Worm (Caenorhabditis elegans): ENCODE data around the gene K07C11.10.
A peak's percentile ranks its signal among the peaks of the same experiment; 100 is the strongest.

The K07C11.10 gene

DNA sequence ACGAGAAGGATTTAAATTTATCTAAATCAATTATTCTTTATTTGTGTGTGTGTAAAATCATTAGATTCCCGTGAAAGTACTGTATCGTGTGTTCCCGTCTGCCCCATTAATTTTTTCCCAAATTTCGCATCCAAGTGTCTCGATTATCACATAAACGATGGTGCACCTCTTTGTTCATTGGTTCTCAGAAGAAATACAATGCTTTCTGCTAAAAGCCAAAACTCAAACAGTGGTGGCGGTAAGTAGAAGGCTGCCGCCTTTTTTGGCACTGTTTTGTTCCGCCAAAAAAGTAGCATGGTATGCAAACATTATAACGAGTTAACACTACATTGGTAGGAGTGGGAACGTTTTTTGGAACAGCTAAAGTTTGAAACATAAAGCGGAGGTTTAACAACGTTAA lies 3.3 kb downstream of the K07C11.10 start:
- TF ChIP-seq gmeb-1 (tag; optimal IDR thresholded peaks at IDR 0.05), result no peak
- no peak for TF ChIP-seq nhr-25 (tag; optimal IDR thresholded peaks at IDR 0.05)
- TF ChIP-seq mab-5 (tag; optimal IDR thresholded peaks at IDR 0.05), result no peak
- TF ChIP-seq nhr-6 (tag; optimal IDR thresholded peaks at IDR 0.05), result no peak
- no peak for TF ChIP-seq aly-2 (tag; optimal IDR thresholded peaks at IDR 0.05)
- TF ChIP-seq lsy-2 (tag; optimal IDR thresholded peaks at IDR 0.05), result no peak
- TF ChIP-seq nhr-23 (tag; optimal IDR thresholded peaks at IDR 0.05), result no peak
- TF ChIP-seq fos-1 (tag; optimal IDR thresholded peaks at IDR 0.05), result no peak
- no peak for TF ChIP-seq blmp-1 (tag; optimal IDR thresholded peaks at IDR 0.05; ENCODE audit: insufficient read depth)
- TF ChIP-seq sma-9 (GFP tag; optimal IDR thresholded peaks at IDR 0.05), result no peak
- TF ChIP-seq sma-9 (tag; optimal IDR thresholded peaks at IDR 0.05), result no peak

DNA sequence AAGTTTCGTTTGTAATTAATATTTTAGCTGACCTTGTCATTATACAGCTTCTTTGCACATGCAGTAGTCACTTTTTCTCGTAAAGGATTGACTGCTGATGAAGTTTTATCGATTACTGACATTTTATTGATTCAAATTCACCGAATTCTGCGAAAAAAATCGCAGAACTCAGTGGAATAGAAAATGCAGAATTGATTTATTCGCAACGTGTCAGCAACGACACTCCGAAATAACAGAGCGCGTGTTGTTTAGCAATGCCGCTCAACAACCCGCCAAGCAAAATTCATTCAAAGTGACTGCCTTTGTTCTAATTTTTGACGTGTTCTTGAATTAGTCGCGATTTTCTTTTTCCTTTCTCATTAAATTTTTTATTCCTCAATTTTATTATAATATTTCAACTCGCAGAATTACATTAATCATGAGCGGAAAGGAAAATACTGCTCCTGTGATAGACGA lies 5.6 kb downstream of the K07C11.10 start, which contains the start of the genes cogc-6 and air-1:
Gene cogc-6 (minus strand): TSS at position 234 of the 456 bp plus-strand sequence.
Gene air-1 (plus strand): TSS at position 406 of the 456 bp plus-strand sequence.
- TF ChIP-seq nhr-25 (tag; optimal IDR thresholded peaks at IDR 0.05) (no peak), snpc-4 (tag; optimal IDR thresholded peaks at IDR 0.05) (peak; percentile 11), crh-2 (tag; optimal IDR thresholded peaks at IDR 0.05) (peak; percentile 88), nhr-23 (tag; optimal IDR thresholded peaks at IDR 0.05) (no peak), aly-2 (tag; optimal IDR thresholded peaks at IDR 0.05) (no peak), gmeb-1 (tag; optimal IDR thresholded peaks at IDR 0.05) (peak; percentile 53), unc-55 (GFP tag; optimal IDR thresholded peaks at IDR 0.05) (peak; percentile 34), ama-1 (optimal IDR thresholded peaks at IDR 0.05) (no peak), nhr-237 (tag; optimal IDR thresholded peaks at IDR 0.05) (no peak), C34F6.9 (tag; optimal IDR thresholded peaks at IDR 0.05) (peak; percentile 48), nhr-129 (tag; optimal IDR thresholded peaks at IDR 0.05) (peak; percentile 44), sma-9 (GFP tag; optimal IDR thresholded peaks at IDR 0.05) (no peak), sma-9 (tag; optimal IDR thresholded peaks at IDR 0.05) (no peak), lsy-2 (tag; optimal IDR thresholded peaks at IDR 0.05) (peak in 1 of 2 experiments; percentile 41)

DNA sequence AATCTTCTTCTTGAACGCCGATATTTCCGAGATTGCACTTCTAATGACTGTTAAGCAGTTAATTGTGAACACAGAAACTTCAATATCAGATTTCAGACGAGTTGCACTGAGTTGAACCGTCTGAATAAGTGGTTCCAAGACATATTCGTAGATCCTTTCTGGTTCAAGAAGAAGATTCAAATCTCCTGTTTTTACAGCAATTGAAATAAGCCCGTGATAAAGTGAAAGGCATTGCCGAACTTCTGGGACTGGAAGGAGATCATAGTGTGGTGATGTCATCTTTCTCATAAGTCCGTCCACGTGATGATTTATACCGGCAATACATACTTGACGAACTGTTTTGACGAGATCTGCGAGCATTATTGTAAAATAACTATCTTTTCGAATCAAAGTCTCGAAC lies 7.2 kb downstream of the K07C11.10 start:
- TF ChIP-seq sma-9 (GFP tag; optimal IDR thresholded peaks at IDR 0.05) (no peak), sma-9 (tag; optimal IDR thresholded peaks at IDR 0.05) (no peak), nhr-10 (tag; optimal IDR thresholded peaks at IDR 0.05) (no peak), alr-1 (tag; optimal IDR thresholded peaks at IDR 0.05) (no peak), dmd-4 (tag; optimal IDR thresholded peaks at IDR 0.05) (no peak), C34F6.9 (tag; optimal IDR thresholded peaks at IDR 0.05) (no peak), ztf-11 (tag; optimal IDR thresholded peaks at IDR 0.05) (no peak), blmp-1 (tag; optimal IDR thresholded peaks at IDR 0.05; ENCODE audit: insufficient read depth) (no peak), nhr-129 (tag; optimal IDR thresholded peaks at IDR 0.05) (no peak), fos-1 (tag; optimal IDR thresholded peaks at IDR 0.05) (no peak), sma-3 (GFP tag; optimal IDR thresholded peaks at IDR 0.05) (no peak), F13H6.1 (tag; optimal IDR thresholded peaks at IDR 0.05) (no peak), nhr-12 (tag; optimal IDR thresholded peaks at IDR 0.05) (no peak)

DNA sequence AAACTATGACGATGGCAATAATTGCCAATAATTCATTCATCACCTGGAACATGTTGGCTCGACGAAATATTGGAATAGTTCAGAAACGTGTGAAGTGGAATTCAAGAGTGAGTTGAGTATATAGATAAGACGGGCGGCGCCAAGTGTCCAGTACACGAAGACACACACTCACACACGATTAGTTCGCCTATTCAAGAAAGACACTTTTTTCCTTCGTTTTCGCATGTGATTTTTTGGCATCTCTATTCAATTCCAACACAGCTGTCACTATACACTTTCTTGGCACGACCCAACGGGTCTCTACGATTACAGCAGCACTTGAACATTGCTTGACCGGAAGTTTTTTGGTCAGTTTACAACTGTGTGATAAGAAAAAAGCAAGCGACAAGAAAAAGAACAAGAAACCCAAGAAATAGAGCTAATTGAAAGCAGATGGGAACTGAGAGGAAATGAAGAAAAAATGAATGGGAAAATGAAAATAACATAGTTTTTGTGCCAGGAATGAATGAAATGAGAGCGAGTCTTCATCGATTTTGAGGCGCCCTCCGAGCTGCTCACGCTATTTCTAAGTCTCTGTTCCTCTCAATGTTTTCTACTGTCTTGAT lies 8.9 kb downstream of the K07C11.10 start, which contains the start of gene K07C11.8:
Gene K07C11.8 (minus strand): TSS at position 224 of the 605 bp plus-strand sequence.
- TF ChIP-seq lin-11 (tag; optimal IDR thresholded peaks at IDR 0.05) (no peak), ztf-11 (tag; optimal IDR thresholded peaks at IDR 0.05) (no peak), lin-13 (GFP tag; optimal IDR thresholded peaks at IDR 0.05) (no peak), unc-55 (GFP tag; optimal IDR thresholded peaks at IDR 0.05) (peak; percentile 39), fos-1 (tag; optimal IDR thresholded peaks at IDR 0.05) (peak; percentile 11), nhr-237 (tag; optimal IDR thresholded peaks at IDR 0.05) (no peak)

DNA sequence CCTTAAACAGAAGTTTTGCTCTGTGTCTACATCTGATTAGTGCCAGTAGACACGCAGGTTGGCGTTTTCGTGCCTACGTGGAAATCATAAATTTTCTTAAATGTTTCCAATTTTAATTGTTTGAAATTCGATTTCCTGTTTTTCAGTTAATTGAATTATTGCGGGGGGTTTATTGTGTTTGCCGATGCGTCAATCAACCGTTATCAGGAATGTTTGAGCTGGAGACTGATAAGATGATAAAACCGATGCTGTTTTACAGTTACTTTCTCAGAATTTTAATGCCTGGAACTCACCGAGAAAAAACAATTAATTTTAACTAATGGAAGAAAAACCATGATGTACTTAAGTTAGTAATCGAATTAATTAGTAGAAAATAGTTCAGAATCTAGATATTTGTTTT lies 9.6 kb downstream of the K07C11.10 start:
- TF ChIP-seq mab-5 (tag; optimal IDR thresholded peaks at IDR 0.05) (no peak), crh-2 (tag; optimal IDR thresholded peaks at IDR 0.05) (peak; percentile 12), fos-1 (tag; optimal IDR thresholded peaks at IDR 0.05) (peak; percentile 71), F13H6.1 (tag; optimal IDR thresholded peaks at IDR 0.05) (peak; percentile 13), lin-13 (GFP tag; optimal IDR thresholded peaks at IDR 0.05) (no peak), lin-11 (tag; optimal IDR thresholded peaks at IDR 0.05) (no peak), lin-39 (tag; optimal IDR thresholded peaks at IDR 0.05) (no peak), sma-9 (GFP tag; optimal IDR thresholded peaks at IDR 0.05) (peak; percentile 23), sma-9 (tag; optimal IDR thresholded peaks at IDR 0.05) (no peak), R02D3.7 (tag; optimal IDR thresholded peaks at IDR 0.05) (no peak), aly-2 (tag; optimal IDR thresholded peaks at IDR 0.05) (no peak), mbf-1 (tag; optimal IDR thresholded peaks at IDR 0.05) (no peak), gmeb-1 (tag; optimal IDR thresholded peaks at IDR 0.05) (peak; percentile 23), nhr-237 (tag; optimal IDR thresholded peaks at IDR 0.05) (no peak), dmd-4 (tag; optimal IDR thresholded peaks at IDR 0.05) (no peak), zag-1 (tag; optimal IDR thresholded peaks at IDR 0.05) (no peak), elt-1 (tag; optimal IDR thresholded peaks at IDR 0.05) (no peak), Y55F3AM.14 (GFP tag; optimal IDR thresholded peaks at IDR 0.05) (no peak), unc-39 (tag; optimal IDR thresholded peaks at IDR 0.05) (no peak), ztf-4 (tag; optimal IDR thresholded peaks at IDR 0.05) (no peak), nhr-23 (tag; optimal IDR thresholded peaks at IDR 0.05) (no peak), snpc-4 (tag; optimal IDR thresholded peaks at IDR 0.05) (no peak), nhr-10 (tag; optimal IDR thresholded peaks at IDR 0.05) (no peak)
